1 fruit fly cellular context compared by ENCODE assay signal in genomic region chrX:3396837-3397495, dm6.
TF ChIP-seq lines count a peak whose summit lies in the region.

No protein-coding gene starts in this region.

TF ChIP-seq in whole organism, embryonic, 481 proteins besides CTCF, POLR2A, EP300 and RAD21 (continued from another document):
- TF ChIP-seq CG8924 (tag; optimal IDR thresholded peaks at IDR 0.05; lab: Kevin White, UChicago) = peak; percentile 73
- peak; percentile 26 for TF ChIP-seq CG1529 (GFP tag; optimal IDR thresholded peaks at IDR 0.05; lab: Kevin White, UChicago)
- no peak for TF ChIP-seq prd (optimal IDR thresholded peaks at IDR 0.05; lab: Kevin White, UChicago)
- TF ChIP-seq prd (GFP tag; IDR thresholded peaks at IDR 0.05; lab: Robert Waterston, UW) = peak; percentile 85
- peak; percentile 40 for TF ChIP-seq zf30C (GFP tag; optimal IDR thresholded peaks at IDR 0.05; lab: Kevin White, UChicago)
- TF ChIP-seq CG6254 (GFP tag; optimal IDR thresholded peaks at IDR 0.05; lab: Kevin White, UChicago) = peak; percentile 5
- no peak for TF ChIP-seq lov (optimal IDR thresholded peaks at IDR 0.05; lab: Kevin White, UChicago)
- TF ChIP-seq lov (GFP tag; IDR thresholded peaks at IDR 0.05; lab: Robert Waterston, UW) = peak; percentile 68; the same call in 1 of the 3 replicates
- no peak for TF ChIP-seq hkb (optimal IDR thresholded peaks at IDR 0.05; lab: Kevin White, UChicago)
- peak; percentile 44; the same call in 1 of the 2 replicates for TF ChIP-seq hkb (GFP tag; IDR thresholded peaks at IDR 0.05; lab: Robert Waterston, UW)
- TF ChIP-seq CG13296 (GFP tag; optimal IDR thresholded peaks at IDR 0.05; lab: Kevin White, UChicago) = no peak
- no peak for TF ChIP-seq Hand (GFP tag; optimal IDR thresholded peaks at IDR 0.05; lab: Kevin White, UChicago)
- TF ChIP-seq CG4730 (GFP tag; IDR thresholded peaks at IDR 0.05; lab: Robert Waterston, UW) = 0 out of 2 replicates have a peak, but pooled peaks have one; percentile 10
- TF ChIP-seq ATbp (GFP tag; optimal IDR thresholded peaks at IDR 0.05; lab: Kevin White, UChicago) = peak; percentile 8
- TF ChIP-seq tap (tag; optimal IDR thresholded peaks at IDR 0.05; lab: Kevin White, UChicago) = peak; percentile 41
- TF ChIP-seq hb (GFP tag; IDR thresholded peaks at IDR 0.05; lab: Robert Waterston, UW; ENCODE audit: partially characterized antibody) = no peak
- TF ChIP-seq CG12659 (GFP tag; optimal IDR thresholded peaks at IDR 0.05; lab: Kevin White, UChicago) = peak; percentile 22
- TF ChIP-seq CG34224 (GFP tag; IDR thresholded peaks at IDR 0.05; lab: Robert Waterston, UW; ENCODE audit: partially characterized antibody) = 0 out of 3 replicates have a peak, but pooled peaks have one; percentile 35
- TF ChIP-seq lmd (GFP tag; IDR thresholded peaks at IDR 0.05; lab: Robert Waterston, UW) = peak; percentile 61
- peak; percentile 64; the same call in 1 of the 3 replicates for TF ChIP-seq Doc3 (GFP tag; IDR thresholded peaks at IDR 0.05; lab: Robert Waterston, UW; ENCODE audit: partially characterized antibody)
- TF ChIP-seq Abd-B (GFP tag; optimal IDR thresholded peaks at IDR 0.05; lab: Kevin White, UChicago) = peak; percentile 7
- no peak for TF ChIP-seq aop (GFP tag; IDR thresholded peaks at IDR 0.05; lab: Robert Waterston, UW)
- TF ChIP-seq Dll (GFP tag; IDR thresholded peaks at IDR 0.05; lab: Robert Waterston, UW; ENCODE audit: partially characterized antibody) = peak; percentile 77
- TF ChIP-seq ap (GFP tag; IDR thresholded peaks at IDR 0.05; lab: Robert Waterston, UW) = 0 out of 2 replicates have a peak, but pooled peaks have one; percentile 29
- no peak for TF ChIP-seq CG10462 (GFP tag; optimal IDR thresholded peaks at IDR 0.05; lab: Kevin White, UChicago)
- TF ChIP-seq CG12391 (tag; optimal IDR thresholded peaks at IDR 0.05; lab: Kevin White, UChicago) = peak; percentile 66
- TF ChIP-seq CG18262 (tag; optimal IDR thresholded peaks at IDR 0.05; lab: Kevin White, UChicago) = peak; percentile 72
